Worm (Caenorhabditis elegans) whole organism, early embryonic: Measurements from ENCODE around the gene mfsd-11.

Source experiments
- B0310.2 ChIP-seq: sonication (generic microtip); optimal IDR thresholded peaks from 2 replicates; lab custom pipeline; 2016; ENCODE audit warnings: mild to moderate bottlenecking, missing genetic modification characterization, missing compliant biosample characterization
- F13C5.2 ChIP-seq: sonication (generic microtip); optimal IDR thresholded peaks from 2 replicates; lab custom pipeline; 2017; ENCODE audit warnings: mild to moderate bottlenecking, missing genetic modification characterization, inconsistent platforms, missing compliant biosample characterization
- aly-1 ChIP-seq: sonication (generic microtip); optimal IDR thresholded peaks from 2 replicates; lab custom pipeline; 2016; ENCODE audit warnings: missing genetic modification characterization, missing compliant biosample characterization
- ama-1 ChIP-seq: fragments of 150-350 bp; optimal IDR thresholded peaks from 2 replicates; lab custom pipeline; 2014
- ceh-13 ChIP-seq: fragments of 200-800 bp; sonication (Bioruptor generic); optimal IDR thresholded peaks from 2 replicates; lab custom pipeline; 2018; ENCODE audit warnings: mild to moderate bottlenecking, missing genetic modification characterization, missing compliant biosample characterization
- ceh-36 ChIP-seq: sonication (generic microtip); optimal IDR thresholded peaks from 2 replicates; lab custom pipeline; 2016; ENCODE audit warnings: missing genetic modification characterization, inconsistent platforms, missing compliant biosample characterization
- ets-7 ChIP-seq: sonication (generic microtip); optimal IDR thresholded peaks from 2 replicates; lab custom pipeline; 2016; ENCODE audit warnings: missing genotype, missing genetic modification characterization, missing compliant biosample characterization
- flt-1 ChIP-seq: fragments of 200-800 bp; sonication (Bioruptor generic); IDR thresholded peaks from 2 replicates; pipeline ENCODE4 v1.3.6; 2022; ENCODE audit warnings: missing genetic modification characterization, missing compliant biosample characterization
- hmbx-1 ChIP-seq: sonication (generic microtip); optimal IDR thresholded peaks from 2 replicates; lab custom pipeline; 2016; ENCODE audit warnings: mild to moderate bottlenecking, missing genetic modification characterization, missing compliant biosample characterization
- hmg-4 ChIP-seq: fragments of 200-800 bp; sonication (Bioruptor generic); optimal IDR thresholded peaks from 2 replicates; lab custom pipeline; 2018; ENCODE audit warnings: mild to moderate bottlenecking, missing genetic modification characterization, missing compliant biosample characterization
- hnd-1 ChIP-seq: sonication (generic microtip); optimal IDR thresholded peaks from 2 replicates; lab custom pipeline; 2016; ENCODE audit warnings: missing genetic modification characterization, missing compliant biosample characterization
- pes-1 ChIP-seq: fragments of 200-800 bp; sonication (Bioruptor generic); IDR thresholded peaks from 2 replicates; pipeline ENCODE4 v1.3.6; 2022; ENCODE audit warnings: missing genetic modification reagents, missing genetic modification characterization, missing compliant biosample characterization
- scrt-1 ChIP-seq: fragments of 200-800 bp; sonication (Bioruptor generic); IDR thresholded peaks from 2 replicates; pipeline ENCODE4 v1.3.6; 2022; ENCODE audit warnings: missing genetic modification characterization, missing compliant biosample characterization
- sea-1 ChIP-seq: fragments of 200-800 bp; sonication (Bioruptor generic); conservative IDR thresholded peaks from 2 replicates; pipeline ENCODE4 v1.3.6; 2022; ENCODE audit warnings: missing genetic modification characterization, missing compliant biosample characterization
- tbx-11 ChIP-seq: fragments of 200-800 bp; sonication (Bioruptor generic); IDR thresholded peaks from 2 replicates; pipeline ENCODE4 v1.3.6; 2022; ENCODE audit warnings: missing genetic modification characterization, missing compliant biosample characterization
- tbx-37 ChIP-seq: fragments of 200-800 bp; sonication (Bioruptor generic); conservative IDR thresholded peaks from 2 replicates; pipeline ENCODE4 v1.3.6; 2022; ENCODE audit warnings: missing genetic modification reagents, missing genetic modification characterization, missing compliant biosample characterization
- tra-4 ChIP-seq: sonication (generic microtip); optimal IDR thresholded peaks from 2 replicates; lab custom pipeline; 2017; ENCODE audit warnings: missing genetic modification characterization, missing compliant biosample characterization

mfsd-11 gene

DNA sequence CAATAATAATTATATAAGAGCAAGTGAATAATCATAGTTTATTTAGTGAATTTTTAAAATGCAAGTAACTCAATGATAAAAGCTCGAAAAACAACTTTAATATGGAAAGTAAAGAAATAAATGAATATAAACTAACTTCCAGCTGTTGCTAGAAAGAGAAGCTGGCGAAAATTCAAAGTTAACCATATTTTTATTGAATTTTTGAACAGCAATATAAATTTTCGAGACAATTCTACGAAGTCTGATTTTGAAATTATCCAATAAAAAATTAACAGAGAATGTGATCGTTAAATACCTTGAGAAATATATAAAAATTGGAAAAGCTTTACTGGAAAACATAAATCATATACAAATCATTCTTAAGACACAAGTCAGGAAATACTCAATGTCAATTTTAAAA, 32.7 kb upstream of the mfsd-11 start:
- TF ChIP-seq pes-1 (GFP tag; lab: Robert Waterston, UW) (no peak), hnd-1 (tag; lab: Kevin White, UChicago) (no peak), aly-1 (tag; lab: Kevin White, UChicago) (no peak), tbx-37 (GFP tag; lab: Robert Waterston, UW) (no peak), tra-4 (tag; lab: Kevin White, UChicago) (no peak), tbx-11 (GFP tag; lab: Robert Waterston, UW) (no peak), F13C5.2 (tag; lab: Kevin White, UChicago) (no peak), ets-7 (tag; lab: Kevin White, UChicago) (no peak), hmbx-1 (tag; lab: Kevin White, UChicago) (no peak), ceh-36 (tag; lab: Kevin White, UChicago) (no peak), sea-1 (GFP tag; lab: Robert Waterston, UW) (no peak), ama-1 (lab: Kevin White, UChicago) (no peak), ceh-13 (GFP tag; lab: Kevin White, UChicago) (no peak), B0310.2 (tag; lab: Kevin White, UChicago) (no peak), scrt-1 (GFP tag; lab: Robert Waterston, UW) (no peak), hmg-4 (GFP tag; lab: Kevin White, UChicago) (no peak), flt-1 (GFP tag; lab: Robert Waterston, UW) (no peak)

DNA sequence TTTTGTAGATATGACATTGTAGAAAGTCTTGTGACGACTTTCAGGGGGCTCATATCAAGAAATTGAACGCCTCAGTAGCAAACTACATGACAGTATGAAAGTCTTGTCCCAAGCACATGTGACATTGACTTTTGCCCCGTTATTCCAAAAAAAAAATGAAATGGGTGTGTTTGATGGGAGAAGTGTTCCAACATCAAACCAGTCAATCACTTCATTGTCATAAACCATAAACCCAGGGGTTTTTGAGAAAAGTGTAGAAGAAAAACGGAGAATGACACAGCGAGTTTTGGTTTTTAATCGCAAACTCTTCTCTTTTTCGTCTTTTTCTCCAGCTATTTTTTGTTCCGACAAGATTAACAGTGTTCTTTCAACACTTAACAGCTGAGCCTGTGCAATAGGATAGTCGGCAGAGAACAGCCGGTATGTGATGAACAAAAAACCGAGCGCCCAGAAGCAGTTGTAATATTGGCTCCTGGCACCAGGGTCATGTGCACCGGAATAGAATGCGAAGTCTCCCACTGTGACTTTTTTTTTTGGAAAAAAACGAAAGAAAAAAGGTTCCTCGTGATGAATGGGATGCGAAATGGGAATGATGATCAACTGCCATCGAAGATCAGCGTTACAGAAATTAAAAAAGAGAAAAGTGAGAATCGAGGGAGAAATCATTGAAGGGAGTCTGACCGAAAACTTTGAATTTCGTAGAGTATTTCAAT, 32.1 kb upstream of the mfsd-11 start:
- TF ChIP-seq F13C5.2 (tag; lab: Kevin White, UChicago): no peak
- no peak for TF ChIP-seq tbx-11 (GFP tag; lab: Robert Waterston, UW)
- no peak for TF ChIP-seq ceh-36 (tag; lab: Kevin White, UChicago)
- TF ChIP-seq ets-7 (tag; lab: Kevin White, UChicago): no peak

DNA sequence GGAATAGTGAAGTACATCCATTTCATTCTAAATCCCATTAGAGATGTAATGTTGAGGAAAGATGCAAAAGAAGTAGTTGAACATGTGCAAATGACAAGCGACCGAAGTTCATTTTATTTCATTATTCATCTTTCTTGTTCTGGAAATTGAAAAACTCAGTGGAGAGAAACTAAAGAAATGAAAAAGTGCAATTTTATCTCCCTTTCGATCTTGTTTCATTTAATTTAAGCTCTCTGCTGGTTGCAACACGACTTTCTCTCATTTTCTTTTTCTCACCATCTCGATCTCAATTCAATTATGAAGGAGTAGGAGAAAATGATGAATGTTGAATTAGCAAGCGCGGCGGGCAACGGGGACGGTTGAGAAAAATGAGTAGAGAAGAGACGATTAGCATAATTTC, 30.5 kb upstream of the mfsd-11 start:
- TF ChIP-seq ets-7 (tag; lab: Kevin White, UChicago): no peak
- TF ChIP-seq ceh-36 (tag; lab: Kevin White, UChicago): no peak
- no peak for TF ChIP-seq flt-1 (GFP tag; lab: Robert Waterston, UW)
- TF ChIP-seq ceh-13 (GFP tag; lab: Kevin White, UChicago): no peak

DNA sequence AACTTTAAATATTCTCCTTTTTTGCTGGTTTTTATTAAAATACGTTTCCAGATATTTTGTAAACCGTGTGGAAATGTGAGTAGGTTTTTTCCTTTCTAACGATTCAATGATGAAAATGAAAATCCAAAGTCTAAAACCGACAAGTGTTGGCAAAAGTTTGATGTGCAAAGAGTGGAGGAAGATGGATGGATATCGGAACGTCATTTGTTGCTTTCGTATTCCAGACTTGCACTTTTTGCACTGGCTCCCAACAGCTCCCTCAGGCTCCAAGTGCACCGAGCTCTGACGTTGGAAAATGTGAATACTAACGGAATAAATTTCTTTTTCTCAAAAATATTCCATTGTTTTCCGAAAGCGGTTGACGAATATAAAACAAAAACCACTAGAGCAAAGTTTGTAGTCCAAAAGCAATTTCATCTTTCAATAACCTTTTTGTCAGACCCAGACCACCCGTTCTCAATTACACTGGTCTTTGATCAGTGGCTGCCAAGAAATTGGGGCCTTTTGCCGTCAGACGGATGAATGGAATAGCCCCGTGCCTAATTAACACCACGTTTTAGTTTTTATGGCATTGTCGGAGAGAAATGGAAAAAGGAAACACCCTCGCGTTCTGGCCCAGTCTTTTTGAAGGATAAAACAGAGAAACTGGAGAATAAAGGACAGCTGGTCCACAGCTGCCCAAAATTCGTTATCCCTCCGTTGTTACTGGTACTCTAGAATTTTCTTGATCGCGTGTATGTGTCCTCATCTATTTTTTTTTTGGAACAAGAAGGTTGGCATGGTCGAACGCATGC, 29.0 kb upstream of the mfsd-11 start:
- peak; percentile 2 for TF ChIP-seq hmg-4 (GFP tag; lab: Kevin White, UChicago)
- peak; percentile 25 for TF ChIP-seq F13C5.2 (tag; lab: Kevin White, UChicago)
- TF ChIP-seq aly-1 (tag; lab: Kevin White, UChicago): no peak
- TF ChIP-seq pes-1 (GFP tag; lab: Robert Waterston, UW): peak; percentile 30; the same call in 1 of the 2 replicates
- no peak for TF ChIP-seq sea-1 (GFP tag; lab: Robert Waterston, UW)

DNA sequence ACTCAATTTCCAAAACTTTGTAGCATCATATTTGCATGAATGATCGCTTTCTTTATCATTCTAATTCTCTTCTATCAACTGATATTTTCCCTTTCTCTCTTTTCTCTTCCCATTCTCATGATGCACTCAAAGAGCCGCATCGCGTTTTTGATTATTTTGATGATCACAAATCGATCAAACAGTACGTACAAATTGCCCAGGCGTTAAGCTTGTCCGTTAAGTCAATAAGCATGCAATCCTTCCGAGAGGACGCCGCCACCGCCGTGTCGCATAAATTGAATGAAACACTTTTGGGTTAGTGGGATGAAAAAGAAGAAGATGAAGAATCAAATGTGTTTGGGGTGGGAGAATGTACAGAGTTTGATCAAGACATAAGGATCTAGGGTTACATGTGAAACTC, 27.7 kb upstream of the mfsd-11 start:
- no peak for TF ChIP-seq hnd-1 (tag; lab: Kevin White, UChicago)
- TF ChIP-seq hmg-4 (GFP tag; lab: Kevin White, UChicago): no peak
- no peak for TF ChIP-seq scrt-1 (GFP tag; lab: Robert Waterston, UW)
- TF ChIP-seq tra-4 (tag; lab: Kevin White, UChicago): no peak
- TF ChIP-seq B0310.2 (tag; lab: Kevin White, UChicago): no peak
- TF ChIP-seq F13C5.2 (tag; lab: Kevin White, UChicago): no peak
- TF ChIP-seq ets-7 (tag; lab: Kevin White, UChicago): no peak
- TF ChIP-seq ceh-13 (GFP tag; lab: Kevin White, UChicago): no peak
- TF ChIP-seq ama-1 (lab: Kevin White, UChicago): no peak
- TF ChIP-seq ceh-36 (tag; lab: Kevin White, UChicago): no peak
- no peak for TF ChIP-seq pes-1 (GFP tag; lab: Robert Waterston, UW)
- no peak for TF ChIP-seq sea-1 (GFP tag; lab: Robert Waterston, UW)

DNA sequence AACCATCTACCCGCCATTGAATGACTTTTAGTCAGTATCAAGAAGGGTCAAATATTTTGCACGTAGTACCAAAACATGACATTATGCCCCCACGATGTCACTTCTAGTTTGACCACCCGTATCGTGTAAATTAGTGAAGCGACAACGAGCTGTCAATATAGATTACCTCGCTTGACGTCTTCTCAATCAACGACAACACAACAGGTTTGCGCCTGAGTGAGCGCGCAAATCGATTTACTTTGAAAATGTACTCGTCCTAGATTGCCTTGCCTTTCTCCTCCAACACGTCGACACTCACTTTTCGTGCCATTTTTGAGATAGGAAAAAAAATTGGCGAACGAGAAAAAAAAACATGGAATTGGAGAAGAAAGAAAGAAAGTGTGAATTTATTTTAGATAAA, 26.8 kb upstream of the mfsd-11 start:
- no peak for TF ChIP-seq tbx-37 (GFP tag; lab: Robert Waterston, UW)
- TF ChIP-seq ama-1 (lab: Kevin White, UChicago): no peak
- TF ChIP-seq tbx-11 (GFP tag; lab: Robert Waterston, UW): no peak
- no peak for TF ChIP-seq hmg-4 (GFP tag; lab: Kevin White, UChicago)
- no peak for TF ChIP-seq aly-1 (tag; lab: Kevin White, UChicago)
- TF ChIP-seq ets-7 (tag; lab: Kevin White, UChicago): no peak
- TF ChIP-seq B0310.2 (tag; lab: Kevin White, UChicago): no peak
- TF ChIP-seq tra-4 (tag; lab: Kevin White, UChicago): no peak
- no peak for TF ChIP-seq pes-1 (GFP tag; lab: Robert Waterston, UW)
- TF ChIP-seq flt-1 (GFP tag; lab: Robert Waterston, UW): no peak
- no peak for TF ChIP-seq hnd-1 (tag; lab: Kevin White, UChicago)

DNA sequence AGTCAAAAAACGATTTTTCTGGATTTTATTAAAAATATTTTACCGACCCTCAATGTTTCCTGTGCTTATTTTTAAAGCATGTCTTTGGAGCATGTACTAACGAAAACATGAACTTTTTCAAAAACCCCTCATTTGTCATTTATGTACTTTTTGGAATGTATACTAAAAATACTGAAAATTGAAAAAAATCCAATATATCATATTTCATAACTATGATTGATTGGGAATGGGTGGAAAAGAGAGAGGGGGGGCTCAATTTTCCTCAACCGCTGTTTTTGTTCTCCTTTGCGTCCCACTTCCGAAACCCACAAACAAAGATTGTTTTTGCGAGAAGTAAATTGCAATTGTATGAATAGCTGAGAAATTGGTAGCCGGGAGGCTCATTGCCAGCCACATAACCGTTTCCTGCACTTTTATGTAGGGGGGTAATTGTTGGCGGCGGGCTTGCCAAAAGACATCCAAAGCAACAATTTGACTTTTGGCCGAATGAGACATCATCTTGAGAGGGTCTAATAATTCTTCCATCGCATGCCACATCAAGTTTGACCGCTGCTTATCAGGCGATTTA, 26.0 kb upstream of the mfsd-11 start:
- TF ChIP-seq tra-4 (tag; lab: Kevin White, UChicago): no peak
- TF ChIP-seq hmg-4 (GFP tag; lab: Kevin White, UChicago): peak; percentile 35
